Fruit fly (Drosophila melanogaster) whole organism, prepupa: ENCODE data around the gene Jhbp16.

Experiments
- Blimp-1 ChIP-seq: fragments of 200-800 bp; sonication (Bioruptor generic); optimal IDR thresholded peaks from 3 replicates; lab custom pipeline; 2017; ENCODE audit warnings: missing biosample characterization, missing genetic modification characterization, mild to moderate bottlenecking, moderate library complexity, missing genetic modification reagents
- CG10631 ChIP-seq: fragments of 200-800 bp; sonication (Bioruptor generic); optimal IDR thresholded peaks from 2 replicates; lab custom pipeline; 2016; ENCODE audit warnings: missing biosample characterization, missing genetic modification characterization
- CG11294 ChIP-seq: fragments of 200-800 bp; sonication (Bioruptor generic); IDR thresholded peaks from 2 replicates; pipeline ENCODE4 v1.3.6; 2022; ENCODE audit warnings: missing biosample characterization, missing genetic modification characterization
- CG11762 ChIP-seq: fragments of 200-800 bp; sonication (Bioruptor generic); optimal IDR thresholded peaks from 3 replicates; lab custom pipeline; 2016; ENCODE audit warnings: missing biosample characterization, missing genetic modification characterization; ENCODE audit not compliant: insufficient read depth
- CG1621 ChIP-seq: fragments of 200-800 bp; sonication (Bioruptor generic); optimal IDR thresholded peaks from 3 replicates; lab custom pipeline; 2018; ENCODE audit warnings: missing biosample characterization, mild to moderate bottlenecking, missing genetic modification characterization
- CG16779 ChIP-seq: fragments of 200-800 bp; sonication (Bioruptor generic); optimal IDR thresholded peaks from 3 replicates; lab custom pipeline; 2017; ENCODE audit warnings: missing biosample characterization, mild to moderate bottlenecking, missing genetic modification characterization
- CG3032 ChIP-seq: fragments of 200-800 bp; optimal IDR thresholded peaks from 2 replicates; lab custom pipeline; 2019; ENCODE audit warnings: missing biosample characterization, mild to moderate bottlenecking, missing genetic modification characterization, moderate library complexity
- CG31627 ChIP-seq: fragments of 200-800 bp; sonication (Bioruptor generic); optimal IDR thresholded peaks from 3 replicates; lab custom pipeline; 2016; ENCODE audit warnings: missing biosample characterization, missing genetic modification characterization
- CG34406 ChIP-seq: fragments of 200-800 bp; sonication (Bioruptor generic); optimal IDR thresholded peaks from 3 replicates; lab custom pipeline; 2016; ENCODE audit warnings: missing biosample characterization, missing genetic modification characterization
- CG3919 ChIP-seq: fragments of 200-800 bp; sonication (Bioruptor generic); optimal IDR thresholded peaks from 3 replicates; lab custom pipeline; 2016; ENCODE audit warnings: missing biosample characterization, missing genetic modification characterization
- CG4318 ChIP-seq: fragments of 200-800 bp; sonication (Bioruptor generic); optimal IDR thresholded peaks from 3 replicates; lab custom pipeline; 2017; ENCODE audit warnings: missing biosample characterization, mild to moderate bottlenecking, missing genetic modification characterization
- CG6792 ChIP-seq: fragments of 200-800 bp; sonication (Bioruptor generic); optimal IDR thresholded peaks from 3 replicates; lab custom pipeline; 2016; ENCODE audit warnings: missing biosample characterization, missing genetic modification characterization
- CG6854 ChIP-seq: fragments of 200-800 bp; sonication (Bioruptor generic); optimal IDR thresholded peaks from 2 replicates; lab custom pipeline; 2017; ENCODE audit warnings: missing biosample characterization, mild to moderate bottlenecking, missing genetic modification characterization
- CG9139 ChIP-seq: fragments of 200-800 bp; sonication (Bioruptor generic); optimal IDR thresholded peaks from 3 replicates; lab custom pipeline; 2017; ENCODE audit warnings: missing biosample characterization, mild to moderate bottlenecking, missing genetic modification characterization
- Eip75B ChIP-seq: fragments of 200-800 bp; sonication (Bioruptor generic); optimal IDR thresholded peaks from 3 replicates; lab custom pipeline; 2016; ENCODE audit warnings: missing biosample characterization, missing genetic modification characterization
- Ets96B ChIP-seq: fragments of 200-800 bp; optimal IDR thresholded peaks from 2 replicates; lab custom pipeline; 2019; ENCODE audit warnings: missing biosample characterization, mild to moderate bottlenecking, missing genetic modification characterization, moderate library complexity
- Gug ChIP-seq: fragments of 200-800 bp; sonication (Bioruptor generic); IDR thresholded peaks from 2 replicates; pipeline ENCODE4 v1.3.6; 2022; ENCODE audit warnings: missing biosample characterization, missing genetic modification characterization
- Hr38 ChIP-seq: sonication (Bioruptor generic); optimal IDR thresholded peaks from 2 replicates; lab custom pipeline; 2016; ENCODE audit warnings: missing biosample characterization, missing genetic modification characterization
- Lpt ChIP-seq: fragments of 200-800 bp; sonication (Bioruptor generic); optimal IDR thresholded peaks from 3 replicates; lab custom pipeline; 2016; ENCODE audit warnings: missing biosample characterization, missing genetic modification characterization
- Met ChIP-seq: fragments of 200-800 bp; sonication (Bioruptor generic); optimal IDR thresholded peaks from 3 replicates; lab custom pipeline; 2016; ENCODE audit warnings: missing biosample characterization, missing genetic modification characterization
- OdsH ChIP-seq: fragments of 200-800 bp; sonication (Bioruptor generic); optimal IDR thresholded peaks from 3 replicates; lab custom pipeline; 2016; ENCODE audit warnings: missing biosample characterization, missing genetic modification characterization
- Smox ChIP-seq: fragments of 200-800 bp; sonication (Bioruptor generic); optimal IDR thresholded peaks from 3 replicates; lab custom pipeline; 2016; ENCODE audit warnings: missing biosample characterization, missing genetic modification characterization
- Sox102F ChIP-seq: fragments of 200-800 bp; sonication (Bioruptor generic); optimal IDR thresholded peaks from 2 replicates; lab custom pipeline; 2016; ENCODE audit warnings: missing biosample characterization, mild to moderate bottlenecking, missing genetic modification characterization
- Sox15 ChIP-seq: fragments of 200-800 bp; sonication (Bioruptor generic); optimal IDR thresholded peaks from 3 replicates; lab custom pipeline; 2016; ENCODE audit warnings: missing biosample characterization, missing genetic modification characterization
- cyc ChIP-seq: fragments of 200-800 bp; sonication (Bioruptor generic); optimal IDR thresholded peaks from 3 replicates; lab custom pipeline; 2016; ENCODE audit warnings: missing biosample characterization, missing genetic modification characterization
- dsx ChIP-seq: fragments of 200-800 bp; optimal IDR thresholded peaks from 3 replicates; lab custom pipeline; 2019; ENCODE audit warnings: missing biosample characterization, mild to moderate bottlenecking, missing genetic modification characterization, moderate library complexity; ENCODE audit not compliant: poor library complexity, severe bottlenecking
- eg ChIP-seq: fragments of 200-800 bp; sonication (Bioruptor generic); IDR thresholded peaks from 3 replicates; pipeline ENCODE4 v1.3.6; 2022; ENCODE audit warnings: missing biosample characterization, missing genetic modification characterization
- fd85E ChIP-seq: fragments of 200-800 bp; sonication (Bioruptor generic); optimal IDR thresholded peaks from 3 replicates; lab custom pipeline; 2016; ENCODE audit warnings: missing biosample characterization, missing genetic modification characterization
- fkh ChIP-seq: fragments of 200-800 bp; sonication (Bioruptor generic); optimal IDR thresholded peaks from 3 replicates; lab custom pipeline; 2017; ENCODE audit warnings: missing biosample characterization, mild to moderate bottlenecking, missing genetic modification characterization, moderate library complexity
- spab ChIP-seq: fragments of 200-800 bp; sonication (Bioruptor generic); optimal IDR thresholded peaks from 2 replicates; lab custom pipeline; 2017; ENCODE audit warnings: missing biosample characterization, mild to moderate bottlenecking, missing genetic modification characterization, missing genetic modification reagents
- ss ChIP-seq, 2 experiments: fragments of 200-800 bp; sonication (Bioruptor generic); optimal IDR thresholded peaks; 2 replicates in 1 of 2; 3 replicates in 1 of 2; lab custom pipeline; 2017 to 2018; ENCODE audit warnings: mild to moderate bottlenecking in 2 of 2, missing biosample characterization in 2 of 2, missing genetic modification characterization in 2 of 2, moderate library complexity in 1 of 2
- svp ChIP-seq: fragments of 200-800 bp; sonication (Bioruptor generic); peaks from one replicate; lab custom pipeline; 2016; ENCODE audit warnings: missing biosample characterization, missing genetic modification characterization

The Jhbp16 gene

dm6 chr3R:21635975-21636678 lies 28.1 kb upstream of the Jhbp16 start (continued):
- TF ChIP-seq CG6792 (GFP tag; lab: Kevin White, UChicago): no peak
- TF ChIP-seq CG1621: peak; percentile 18
- peak; percentile 29 for TF ChIP-seq CG3032
- peak; percentile 58 for TF ChIP-seq Ets96B (tag; lab: Kevin White, UChicago)
- no peak for TF ChIP-seq Blimp-1 (GFP tag; lab: Kevin White, UChicago)
- TF ChIP-seq Eip75B (GFP tag; lab: Kevin White, UChicago): peak; percentile 13
- no peak for TF ChIP-seq CG6854 (GFP tag; lab: Kevin White, UChicago)
- TF ChIP-seq Hr38 (GFP tag; lab: Kevin White, UChicago): no peak
- no peak for TF ChIP-seq CG16779 (tag; lab: Kevin White, UChicago)
- peak; percentile 1 for TF ChIP-seq Smox (GFP tag; lab: Kevin White, UChicago)
- no peak for TF ChIP-seq fd85E (GFP tag; lab: Kevin White, UChicago)
- no peak for TF ChIP-seq CG11294
- TF ChIP-seq spab (GFP tag; lab: Kevin White, UChicago): peak; percentile 32
- no peak for TF ChIP-seq Lpt (GFP tag; lab: Kevin White, UChicago)
- TF ChIP-seq CG10631 (GFP tag; lab: Kevin White, UChicago): peak; percentile 31
- no peak for TF ChIP-seq CG9139
- peak; percentile 21 for TF ChIP-seq CG31627
- TF ChIP-seq Sox102F (GFP tag; lab: Kevin White, UChicago): no peak
- TF ChIP-seq Sox15 (GFP tag; lab: Kevin White, UChicago): no peak
- TF ChIP-seq ss (GFP tag; optimal IDR thresholded peaks at IDR 0.05; lab: Kevin White, UChicago): peak in 1 of 2 experiments; percentile 36
- TF ChIP-seq CG3919 (GFP tag; lab: Kevin White, UChicago): peak; percentile 19
- TF ChIP-seq svp: no peak
- peak; percentile 25 for TF ChIP-seq CG34406

- TF ChIP-seq fkh (GFP tag; lab: Kevin White, UChicago) (peak; percentile 87), CG31627 (no peak), CG11762 (GFP tag; lab: Kevin White, UChicago) (no peak), Gug (GFP tag; lab: Robert Waterston, UW) (no peak), eg (0 out of 3 replicates have a peak, but pooled peaks have one; percentile 8)
Observed at dm6 chr3R:21636867-21637481, 27.2 kb upstream of the Jhbp16 start.

dm6 chr3R:21638437-21638836 lies 25.8 kb upstream of the Jhbp16 start:
- peak; percentile 62 for TF ChIP-seq dsx (GFP tag; lab: Kevin White, UChicago)
- TF ChIP-seq Smox (GFP tag; lab: Kevin White, UChicago): no peak
- peak; percentile 8 to 10 for TF ChIP-seq ss (GFP tag; optimal IDR thresholded peaks at IDR 0.05; lab: Kevin White, UChicago)
- TF ChIP-seq Met (GFP tag; lab: Kevin White, UChicago): peak; percentile 0
- no peak for TF ChIP-seq OdsH (GFP tag; lab: Kevin White, UChicago)
- no peak for TF ChIP-seq cyc (GFP tag; lab: Kevin White, UChicago)
- TF ChIP-seq Blimp-1 (GFP tag; lab: Kevin White, UChicago): peak; percentile 66
- no peak for TF ChIP-seq CG4318 (GFP tag; lab: Kevin White, UChicago)
- peak; percentile 64 for TF ChIP-seq CG1621

dm6 chr3R:21640337-21640994 lies 23.7 kb upstream of the Jhbp16 start:
- no peak for TF ChIP-seq eg
- TF ChIP-seq Smox (GFP tag; lab: Kevin White, UChicago): no peak
- TF ChIP-seq CG1621: peak; percentile 7
